Worm (Caenorhabditis elegans): ENCODE data around the gene sna-1.

Gene sna-1

DNA sequence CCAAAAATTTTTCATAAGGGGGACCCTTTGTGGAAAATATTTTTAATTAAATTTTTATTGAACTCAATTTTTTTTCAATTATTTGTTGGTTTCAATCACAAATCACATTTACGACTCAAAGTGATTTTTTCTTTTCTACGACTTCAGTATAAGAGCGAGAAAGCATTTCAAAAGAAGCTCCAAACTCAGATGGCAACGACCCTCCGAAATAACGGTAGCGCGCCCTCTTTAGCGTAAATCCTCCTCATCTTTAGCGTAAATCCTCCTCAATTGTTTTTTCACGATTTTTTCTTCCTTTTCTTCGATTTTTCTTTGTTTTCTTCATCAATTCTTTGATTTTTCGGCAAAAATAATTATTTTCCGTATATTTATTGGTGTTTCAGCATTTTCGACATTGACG is 4.4 kb upstream of the sna-1 start:
- TF ChIP-seq attf-3 (GFP tag; conservative IDR thresholded peaks at IDR 0.05) = peak; percentile 88

ce11 chrV:6711071-6711470 is 592 bp upstream of the sna-1 start:
- TF ChIP-seq madf-6 (GFP tag; IDR thresholded peaks at IDR 0.05) (peak; percentile 63; the same call in 1 of the 2 replicates), rpc-1 (optimal IDR thresholded peaks at IDR 0.05) (peak; percentile 23), rpc-1 (tag; optimal IDR thresholded peaks at IDR 0.05) (peak; percentile 60), hmg-1.2 (GFP tag; IDR thresholded peaks at IDR 0.05) (peak; percentile 56; the same call in 1 of the 2 replicates), tbp1 (GFP tag; optimal IDR thresholded peaks at IDR 0.05) (peak; percentile 83), attf-3 (GFP tag; conservative IDR thresholded peaks at IDR 0.05) (peak; percentile 50; the same call in 1 of the 2 replicates), D2030.7 (GFP tag; IDR thresholded peaks at IDR 0.05) (0 out of 2 replicates have a peak, but pooled peaks have one; percentile 39), B0261.1 (tag; optimal IDR thresholded peaks at IDR 0.05) (peak; percentile 60), madf-8 (GFP tag; conservative IDR thresholded peaks at IDR 0.05) (peak; percentile 30; the same call in 1 of the 2 replicates)

ce11 chrV:6709050-6709683 is 1.3 kb downstream of the sna-1 start, which contains the start of gene dlst-1:
dlst-1 (minus strand) TSS chrV:6709101.
- TF ChIP-seq zfh-2 (GFP tag; conservative IDR thresholded peaks at IDR 0.05) (peak; percentile 57; the same call in 1 of the 2 replicates), atf-7 (tag; optimal IDR thresholded peaks at IDR 0.05) (no peak), ekl-4 (GFP tag; IDR thresholded peaks at IDR 0.05) (peak; percentile 17; the same call in 1 of the 2 replicates), snpc-4 (GFP tag; optimal IDR thresholded peaks at IDR 0.05) (peak; percentile 3), snpc-4 (tag; optimal IDR thresholded peaks at IDR 0.05) (peak in 2 of 4 experiments; percentile 45 to 50), Y95B8A.8 (GFP tag; IDR thresholded peaks at IDR 0.05) (no peak), F33H1.4 (GFP tag; IDR thresholded peaks at IDR 0.05) (0 out of 2 replicates have a peak, but pooled peaks have one; percentile 23), let-526 (GFP tag; IDR thresholded peaks at IDR 0.05) (no peak), C17E4.6 (GFP tag; IDR thresholded peaks at IDR 0.05) (no peak), nfyb-1 (GFP tag; IDR thresholded peaks at IDR 0.05) (no peak; the same call in 1 of the 2 replicates), attf-3 (GFP tag; conservative IDR thresholded peaks at IDR 0.05) (peak; percentile 77), ceh-40 (GFP tag; IDR thresholded peaks at IDR 0.05) (0 out of 2 replicates have a peak, but pooled peaks have one; percentile 5), hlh-26 (GFP tag; conservative IDR thresholded peaks at IDR 0.05) (no peak), mel-28 (tag; optimal IDR thresholded peaks at IDR 0.05; ENCODE audit: borderline replicate concordance) (no peak), ztf-26 (tag; optimal IDR thresholded peaks at IDR 0.05) (peak; percentile 57), nhr-27 (tag; optimal IDR thresholded peaks at IDR 0.05) (no peak), B0019.2 (GFP tag; conservative IDR thresholded peaks at IDR 0.05) (no peak), hsf-1 (GFP tag; IDR thresholded peaks at IDR 0.05) (0 out of 2 replicates have a peak, but pooled peaks have one; percentile 17), Y79H2A.3 (GFP tag; conservative IDR thresholded peaks at IDR 0.05) (no peak), ztf-6 (GFP tag; IDR thresholded peaks at IDR 0.05) (no peak), lsy-27 (tag; optimal IDR thresholded peaks at IDR 0.05; ENCODE audit: borderline replicate concordance, insufficient read depth) (no peak), snpc-3.4 (tag; optimal IDR thresholded peaks at IDR 0.05) (no peak), F55B11.4 (tag; optimal IDR thresholded peaks at IDR 0.05; ENCODE audit: borderline replicate concordance, insufficient read depth) (no peak), egrh-3 (GFP tag; IDR thresholded peaks at IDR 0.05) (no peak), chd-7 (tag; optimal IDR thresholded peaks at IDR 0.05) (no peak), F57C9.4 (tag; optimal IDR thresholded peaks at IDR 0.05) (no peak), madf-3 (GFP tag; IDR thresholded peaks at IDR 0.05) (no peak), dpff-1 (tag; optimal IDR thresholded peaks at IDR 0.05) (no peak), B0261.1 (tag; optimal IDR thresholded peaks at IDR 0.05) (peak; percentile 24), ama-1 (optimal IDR thresholded peaks at IDR 0.05) (no peak), ama-1 (GFP tag; optimal IDR thresholded peaks at IDR 0.05) (no peak), ztf-28 (GFP tag; IDR thresholded peaks at IDR 0.05) (no peak), F52B5.7 (tag; optimal IDR thresholded peaks at IDR 0.05) (peak; percentile 10), C06A6.2 (GFP tag; conservative IDR thresholded peaks at IDR 0.05) (no peak), somi-1 (GFP tag; optimal IDR thresholded peaks at IDR 0.05) (peak; percentile 8), egl-44 (GFP tag; IDR thresholded peaks at IDR 0.05) (no peak), snpc-1.1 (tag; optimal IDR thresholded peaks at IDR 0.05; ENCODE audit: insufficient read depth) (no peak)

Measured in whole organism, young adult.